Worm (Caenorhabditis elegans): ENCODE data around the gene C45G9.5.

Gene C45G9.5

DNA sequence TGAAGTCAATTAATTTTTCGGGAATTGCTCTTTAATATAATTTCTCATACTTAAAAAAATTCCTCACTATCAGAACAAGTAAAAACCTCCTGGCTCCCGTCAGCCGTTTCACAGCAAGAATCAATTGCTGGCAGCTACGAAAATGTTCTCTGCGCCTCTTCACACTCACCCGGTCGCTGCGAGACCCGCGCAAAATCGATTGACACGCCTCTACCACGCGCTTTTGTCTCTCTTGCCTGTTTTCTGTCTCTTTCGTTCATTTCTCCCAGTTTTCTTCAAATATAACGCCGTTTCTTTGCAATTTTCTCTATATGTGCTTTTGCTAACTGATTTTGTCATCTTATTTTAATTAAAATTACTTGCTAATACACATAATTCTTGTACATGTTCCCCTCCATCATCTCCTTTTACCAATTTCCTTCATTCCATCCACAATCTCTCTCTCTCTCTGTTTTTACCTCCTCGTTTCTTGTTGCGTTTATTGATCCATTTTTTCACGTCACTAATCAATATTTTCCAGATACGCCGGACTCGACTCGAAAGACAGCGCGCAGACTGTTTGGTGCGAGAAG lies 23.4 kb upstream of the C45G9.5 start, which contains the start of gene pcf-11 (continued):
- TF ChIP-seq pha-4 (GFP tag; IDR thresholded peaks at IDR 0.05) (no peak), pha-4 (tag; optimal IDR thresholded peaks at IDR 0.05) (no peak), set-16 (GFP tag; IDR thresholded peaks at IDR 0.05) (peak; percentile 33; the same call in 1 of the 2 replicates), nhr-28 (tag; optimal IDR thresholded peaks at IDR 0.05) (peak; percentile 50), hlh-30 (tag; optimal IDR thresholded peaks at IDR 0.05; ENCODE audit: insufficient read depth) (peak; percentile 95), nhr-48 (tag; optimal IDR thresholded peaks at IDR 0.05) (no peak), nhr-11 (tag; optimal IDR thresholded peaks at IDR 0.05) (peak; percentile 41), nhr-25 (tag; optimal IDR thresholded peaks at IDR 0.05; ENCODE audit: borderline replicate concordance, insufficient read depth) (no peak), mes-2 (tag; optimal IDR thresholded peaks at IDR 0.05; ENCODE audit: poor library complexity, severe bottlenecking) (peak; percentile 75), lin-38 (GFP tag; IDR thresholded peaks at IDR 0.05) (peak; percentile 50), spr-1 (tag; optimal IDR thresholded peaks at IDR 0.05) (no peak), madf-5 (GFP tag; IDR thresholded peaks at IDR 0.05) (no peak), hmg-1.1 (GFP tag; IDR thresholded peaks at IDR 0.05) (peak; percentile 62), dve-1 (tag; optimal IDR thresholded peaks at IDR 0.05; ENCODE audit: insufficient read depth) (peak; percentile 53), mdt-29 (GFP tag; IDR thresholded peaks at IDR 0.05) (0 out of 2 replicates have a peak, but pooled peaks have one; percentile 6), mxl-3 (GFP tag; optimal IDR thresholded peaks at IDR 0.05) (peak; percentile 81), daf-19 (GFP tag; conservative IDR thresholded peaks at IDR 0.05) (no peak), mxl-2 (GFP tag; conservative IDR thresholded peaks at IDR 0.05) (no peak), attf-4 (tag; optimal IDR thresholded peaks at IDR 0.05) (no peak), dpl-1 (GFP tag; optimal IDR thresholded peaks at IDR 0.05) (peak; percentile 61), Y105C5A.15 (GFP tag; IDR thresholded peaks at IDR 0.05) (no peak), duxl-1 (tag; optimal IDR thresholded peaks at IDR 0.05; ENCODE audit: poor library complexity) (no peak), nhr-76 (tag; optimal IDR thresholded peaks at IDR 0.05) (no peak), rbr-2 (tag; optimal IDR thresholded peaks at IDR 0.05) (peak; percentile 34), zfp-2 (tag; optimal IDR thresholded peaks at IDR 0.05) (no peak), hlh-11 (tag; optimal IDR thresholded peaks at IDR 0.05) (peak; percentile 64), mdl-1 (tag; optimal IDR thresholded peaks at IDR 0.05) (peak; percentile 45 to 80), spr-3 (GFP tag; optimal IDR thresholded peaks at IDR 0.05) (no peak), lin-13 (GFP tag; optimal IDR thresholded peaks at IDR 0.05) (peak; percentile 68), ama-1 (optimal IDR thresholded peaks at IDR 0.05) (peak; percentile 90), zag-1 (tag; optimal IDR thresholded peaks at IDR 0.05) (no peak), daf-16 (GFP tag; optimal IDR thresholded peaks at IDR 0.05) (no peak), daf-16 (tag; optimal IDR thresholded peaks at IDR 0.05) (peak; percentile 27), mep-1 (tag; optimal IDR thresholded peaks at IDR 0.05) (peak; percentile 64), ceh-28 (tag; optimal IDR thresholded peaks at IDR 0.05) (peak; percentile 58)

ce11 chrIII:5025136-5025629 lies 22.7 kb upstream of the C45G9.5 start:
- TF ChIP-seq ceh-20 (GFP tag; IDR thresholded peaks at IDR 0.05) (peak; percentile 20; the same call in 1 of the 2 replicates), F37D6.2 (tag; optimal IDR thresholded peaks at IDR 0.05) (no peak), hif-1 (tag; optimal IDR thresholded peaks at IDR 0.05) (peak in 1 of 2 experiments; percentile 43), unc-62 (GFP tag; optimal IDR thresholded peaks at IDR 0.05 in 1 of 2) (no peak), unc-62 (tag; optimal IDR thresholded peaks at IDR 0.05) (no peak), mdt-29 (GFP tag; IDR thresholded peaks at IDR 0.05) (0 out of 2 replicates have a peak, but pooled peaks have one; percentile 43), madf-9 (GFP tag; conservative IDR thresholded peaks at IDR 0.05) (peak; percentile 65), Y5F2A.4 (GFP tag; optimal IDR thresholded peaks at IDR 0.05) (no peak), nhr-6 (tag; optimal IDR thresholded peaks at IDR 0.05) (no peak), F26F4.8 (GFP tag; conservative IDR thresholded peaks at IDR 0.05) (no peak), php-3 (GFP tag; IDR thresholded peaks at IDR 0.05) (0 out of 2 replicates have a peak, but pooled peaks have one; percentile 11), Y75B8A.6 (GFP tag; IDR thresholded peaks at IDR 0.05) (peak; percentile 79; the same call in 1 of the 2 replicates), daf-19 (GFP tag; conservative IDR thresholded peaks at IDR 0.05) (no peak), lin-1 (GFP tag; IDR thresholded peaks at IDR 0.05) (0 out of 2 replicates have a peak, but pooled peaks have one; percentile 18), dmd-6 (GFP tag; IDR thresholded peaks at IDR 0.05) (peak; percentile 49), zip-2 (tag; optimal IDR thresholded peaks at IDR 0.05) (no peak), attf-4 (tag; optimal IDR thresholded peaks at IDR 0.05) (no peak), arid-1 (GFP tag; conservative IDR thresholded peaks at IDR 0.05) (no peak)
